Worm (Caenorhabditis elegans) whole organism, L3 larva: ENCODE results near the gene clec-20.

ENCODE experiments used
- R02D3.7 ChIP-seq: fragments of 150-350 bp; optimal IDR thresholded peaks from 2 replicates; lab custom pipeline; 2014; ENCODE audit warnings: missing biosample characterization, missing genetic modification characterization
- aly-2 ChIP-seq: fragments of 150-350 bp; optimal IDR thresholded peaks from 2 replicates; lab custom pipeline; 2014; ENCODE audit warnings: missing biosample characterization, missing genetic modification characterization
- ama-1 ChIP-seq: fragments of 150-350 bp; optimal IDR thresholded peaks from 2 replicates; lab custom pipeline; 2018
- ceh-16 ChIP-seq: sonication (generic microtip); optimal IDR thresholded peaks from 2 replicates; lab custom pipeline; 2017; ENCODE audit warnings: missing biosample characterization, missing genetic modification characterization
- ceh-28 ChIP-seq: fragments of 150-350 bp; optimal IDR thresholded peaks from 2 replicates; lab custom pipeline; 2014; ENCODE audit warnings: missing biosample characterization, missing genetic modification reagents, missing genetic modification characterization
- ceh-82 ChIP-seq: fragments of 150-350 bp; optimal IDR thresholded peaks from 2 replicates; lab custom pipeline; 2014; ENCODE audit warnings: missing biosample characterization, missing genetic modification characterization
- ceh-9 ChIP-seq: sonication (generic microtip); optimal IDR thresholded peaks from 2 replicates; lab custom pipeline; 2018; ENCODE audit warnings: missing biosample characterization, missing genetic modification characterization
- daf-12 ChIP-seq: fragments of 150-350 bp; optimal IDR thresholded peaks from 2 replicates; lab custom pipeline; 2014; ENCODE audit warnings: missing biosample characterization, missing genetic modification reagents, missing genetic modification characterization
- egl-27 ChIP-seq: sonication (generic microtip); optimal IDR thresholded peaks from 4 replicates; lab custom pipeline; 2017; ENCODE audit warnings: missing biosample characterization, missing genetic modification reagents, missing genetic modification characterization
- egl-5 ChIP-seq: fragments of 150-350 bp; optimal IDR thresholded peaks from 2 replicates; lab custom pipeline; 2017; ENCODE audit warnings: missing biosample characterization, missing genetic modification reagents, missing genetic modification characterization, inconsistent platforms
- elt-1 ChIP-seq: fragments of 150-350 bp; optimal IDR thresholded peaks from 2 replicates; lab custom pipeline; 2014; ENCODE audit warnings: missing biosample characterization, missing genetic modification characterization
- elt-2 ChIP-seq: sonication (generic microtip); optimal IDR thresholded peaks from 2 replicates; lab custom pipeline; 2016; ENCODE audit warnings: missing genetic modification reagents, mild to moderate bottlenecking, missing genetic modification characterization, missing compliant biosample characterization
- elt-3 ChIP-seq, 3 experiments: fragments of 150-350 bp in 1 of 3; sonication (generic microtip) in 2 of 3; optimal IDR thresholded peaks; 2 replicates in 2 of 3; 4 replicates in 1 of 3; lab custom pipeline; 2014 to 2017; ENCODE audit warnings: missing biosample characterization in 3 of 3, missing genetic modification characterization in 3 of 3
- eor-1 ChIP-seq, 2 experiments: fragments of 150-350 bp; optimal IDR thresholded peaks; 2 replicates each; lab custom pipeline; 2014 to 2018; ENCODE audit warnings: missing biosample characterization in 2 of 2, missing genetic modification characterization in 2 of 2
- fkh-2 ChIP-seq: fragments of 150-350 bp; optimal IDR thresholded peaks from 2 replicates; lab custom pipeline; 2014; ENCODE audit warnings: missing biosample characterization, missing genetic modification reagents, missing genetic modification characterization
- fos-1 ChIP-seq: fragments of 150-350 bp; optimal IDR thresholded peaks from 2 replicates; lab custom pipeline; 2014; ENCODE audit warnings: missing biosample characterization, missing genetic modification characterization
- hmg-11 ChIP-seq: sonication (generic microtip); optimal IDR thresholded peaks from 2 replicates; lab custom pipeline; 2016; ENCODE audit warnings: missing genetic modification characterization, missing compliant biosample characterization
- jun-1 ChIP-seq: fragments of 150-350 bp; optimal IDR thresholded peaks from 2 replicates; lab custom pipeline; 2014; ENCODE audit warnings: missing biosample characterization, missing genetic modification reagents, missing genetic modification characterization
- lin-15B ChIP-seq: fragments of 150-350 bp; optimal IDR thresholded peaks from 2 replicates; lab custom pipeline; 2014; ENCODE audit warnings: missing biosample characterization, missing genetic modification characterization
- lin-39 ChIP-seq: fragments of 150-350 bp; optimal IDR thresholded peaks from 2 replicates; lab custom pipeline; 2018; ENCODE audit warnings: missing biosample characterization, missing genetic modification reagents, missing genetic modification characterization
- lsy-12 ChIP-seq: sonication (generic microtip); optimal IDR thresholded peaks from 2 replicates; lab custom pipeline; 2016; ENCODE audit warnings: mild to moderate bottlenecking, missing genetic modification characterization, missing compliant biosample characterization
- mdl-1 ChIP-seq: fragments of 150-350 bp; optimal IDR thresholded peaks from 2 replicates; lab custom pipeline; 2014; ENCODE audit warnings: missing biosample characterization, missing genetic modification characterization
- mml-1 ChIP-seq: fragments of 150-350 bp; sonication (generic microtip); optimal IDR thresholded peaks from 3 replicates; lab custom pipeline; 2014; ENCODE audit warnings: missing biosample characterization, missing genetic modification characterization
- nfya-1 ChIP-seq: sonication (generic microtip); optimal IDR thresholded peaks from 2 replicates; lab custom pipeline; 2017; ENCODE audit warnings: missing genetic modification characterization, mild to moderate bottlenecking, missing compliant biosample characterization, antibody characterized with exemption, moderate library complexity; ENCODE audit not compliant: insufficient read depth
- nhr-11 ChIP-seq: fragments of 150-350 bp; optimal IDR thresholded peaks from 2 replicates; lab custom pipeline; 2014; ENCODE audit warnings: missing biosample characterization, missing genetic modification characterization
- nhr-12 ChIP-seq: fragments of 150-350 bp; optimal IDR thresholded peaks from 2 replicates; lab custom pipeline; 2014; ENCODE audit warnings: missing biosample characterization, missing genetic modification characterization
- nhr-23 ChIP-seq: fragments of 150-350 bp; optimal IDR thresholded peaks from 2 replicates; lab custom pipeline; 2014; ENCODE audit warnings: missing biosample characterization, missing genetic modification reagents, missing genetic modification characterization
- nhr-237 ChIP-seq: fragments of 150-350 bp; optimal IDR thresholded peaks from 2 replicates; lab custom pipeline; 2014; ENCODE audit warnings: missing biosample characterization, missing genetic modification characterization
- nhr-25 ChIP-seq: sonication (generic microtip); optimal IDR thresholded peaks from 2 replicates; lab custom pipeline; 2017; ENCODE audit warnings: missing biosample characterization, missing genetic modification characterization
- nhr-43 ChIP-seq: sonication (generic microtip); optimal IDR thresholded peaks from 2 replicates; lab custom pipeline; 2016; ENCODE audit warnings: mild to moderate bottlenecking, missing genetic modification characterization, missing compliant biosample characterization; ENCODE audit not compliant: poor library complexity, severe bottlenecking
- nhr-76 ChIP-seq: fragments of 150-350 bp; sonication (generic microtip); optimal IDR thresholded peaks from 5 replicates; lab custom pipeline; 2014; ENCODE audit warnings: missing biosample characterization, missing genetic modification characterization
- nhr-77 ChIP-seq: fragments of 150-350 bp; optimal IDR thresholded peaks from 2 replicates; lab custom pipeline; 2014; ENCODE audit warnings: missing biosample characterization, missing genetic modification characterization
- pha-4 ChIP-seq: fragments of 150-350 bp; optimal IDR thresholded peaks from 2 replicates; lab custom pipeline; 2014; ENCODE audit warnings: missing biosample characterization, missing genetic modification reagents, missing genetic modification characterization
- pqm-1 ChIP-seq: fragments of 150-350 bp; optimal IDR thresholded peaks from 2 replicates; lab custom pipeline; 2017; ENCODE audit warnings: missing biosample characterization, missing genetic modification characterization, inconsistent platforms
- sea-2 ChIP-seq: fragments of 150-350 bp; sonication (generic microtip); optimal IDR thresholded peaks from 4 replicates; lab custom pipeline; 2014; ENCODE audit warnings: missing biosample characterization, missing genetic modification reagents, missing genetic modification characterization
- snpc-4 ChIP-seq: fragments of 150-350 bp; optimal IDR thresholded peaks from 2 replicates; lab custom pipeline; 2014; ENCODE audit warnings: missing biosample characterization, missing genetic modification characterization
- tbx-2 ChIP-seq: sonication (generic microtip); optimal IDR thresholded peaks from 2 replicates; lab custom pipeline; 2016; ENCODE audit warnings: mild to moderate bottlenecking, missing genetic modification characterization, missing compliant biosample characterization
- unc-39 ChIP-seq: sonication (generic microtip); optimal IDR thresholded peaks from 4 replicates; lab custom pipeline; 2017; ENCODE audit warnings: missing biosample characterization, missing genetic modification characterization
- unc-62 ChIP-seq: fragments of 150-350 bp; sonication (generic microtip); optimal IDR thresholded peaks from 4 replicates; lab custom pipeline; 2014; ENCODE audit warnings: missing biosample characterization, missing genetic modification reagents, missing genetic modification characterization
- ztf-4 ChIP-seq: fragments of 150-350 bp; optimal IDR thresholded peaks from 2 replicates; lab custom pipeline; 2014; ENCODE audit warnings: missing biosample characterization, missing genetic modification characterization

Gene clec-20

ce11 chrII:1571032-1571431, 24.0 kb downstream of the clec-20 start, which contains the start of gene fbxb-46:
fbxb-46 (minus strand) TSS chrII:1571132.
- TF ChIP-seq nhr-23 (no peak), nhr-11 (no peak), sea-2 (GFP tag; lab: Kevin White, UChicago) (no peak), fkh-2 (tag; lab: Kevin White, UChicago) (no peak), elt-1 (tag; lab: Kevin White, UChicago) (no peak), egl-5 (tag; lab: Kevin White, UChicago) (no peak), lin-39 (tag; lab: Kevin White, UChicago) (no peak), hmg-11 (no peak), pha-4 (tag; lab: Kevin White, UChicago) (no peak), snpc-4 (tag; lab: Kevin White, UChicago) (no peak), fos-1 (tag; lab: Kevin White, UChicago) (no peak), unc-39 (tag; lab: Kevin White, UChicago) (no peak), egl-27 (tag; lab: Kevin White, UChicago) (no peak), tbx-2 (tag; lab: Kevin White, UChicago) (no peak), mdl-1 (tag; lab: Kevin White, UChicago) (no peak)

- TF ChIP-seq hmg-11: no peak
- TF ChIP-seq fkh-2 (tag; lab: Kevin White, UChicago): no peak
- no peak for TF ChIP-seq nhr-23
- no peak for TF ChIP-seq nhr-77 (tag; lab: Kevin White, UChicago)
- TF ChIP-seq eor-1 (tag; optimal IDR thresholded peaks at IDR 0.05; lab: Kevin White, UChicago): no peak
- no peak for TF ChIP-seq pqm-1 (tag; lab: Kevin White, UChicago)
- TF ChIP-seq pha-4 (tag; lab: Kevin White, UChicago): no peak
- TF ChIP-seq elt-2 (tag; lab: Kevin White, UChicago): no peak
- TF ChIP-seq nhr-25 (tag; lab: Kevin White, UChicago): no peak
- TF ChIP-seq lsy-12: no peak
- TF ChIP-seq elt-3 (tag; optimal IDR thresholded peaks at IDR 0.05; lab: Kevin White, UChicago): no peak
- no peak for TF ChIP-seq nhr-76 (tag; lab: Kevin White, UChicago)
- TF ChIP-seq ceh-28 (tag; lab: Kevin White, UChicago): no peak
- TF ChIP-seq ztf-4 (tag; lab: Kevin White, UChicago): no peak
- no peak for TF ChIP-seq nhr-43 (tag; lab: Kevin White, UChicago)
- TF ChIP-seq mml-1 (tag; lab: Kevin White, UChicago): no peak
- TF ChIP-seq nfya-1: no peak
- no peak for TF ChIP-seq snpc-4 (tag; lab: Kevin White, UChicago)
Observed at ce11 chrII:1568214-1568613, 26.8 kb downstream of the clec-20 start, which contains the start of gene fbxb-49. fbxb-49 (plus strand) TSS chrII:1568514.

- TF ChIP-seq nhr-23 (no peak), hmg-11 (no peak)
Observed at ce11 chrII:1567646-1568045, 27.4 kb downstream of the clec-20 start, which contains the start of gene K05F6.8. K05F6.8 (minus strand) TSS chrII:1567746.

DNA sequence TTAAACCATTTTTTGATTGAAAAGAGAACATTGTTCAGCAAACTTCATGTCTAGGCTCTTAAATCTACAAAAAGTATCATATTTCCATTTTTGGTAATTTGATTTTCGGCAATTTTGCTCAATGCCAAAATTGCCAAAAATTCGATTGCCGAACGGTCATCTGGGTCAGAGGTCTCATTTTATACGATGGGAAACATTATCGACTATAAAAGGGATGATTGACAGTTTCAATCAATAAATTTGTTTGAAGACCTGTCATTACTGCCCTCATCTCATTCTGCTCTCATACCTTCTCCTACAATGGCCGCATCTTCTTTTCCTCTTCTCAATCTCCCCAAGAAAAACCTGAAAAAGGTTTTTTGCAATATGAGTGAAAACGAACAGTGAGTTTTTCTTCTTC, 33.2 kb downstream of the clec-20 start, which contains the start of gene K05F6.14:
TSS of gene K05F6.14 (plus strand) at position 301 of the 400 bp plus-strand sequence.
- TF ChIP-seq ceh-82 (tag; lab: Kevin White, UChicago) (no peak), daf-12 (tag; lab: Kevin White, UChicago) (no peak), hmg-11 (no peak), lin-15B (tag; lab: Kevin White, UChicago) (no peak), jun-1 (tag; lab: Kevin White, UChicago) (no peak), unc-39 (tag; lab: Kevin White, UChicago) (no peak)

DNA sequence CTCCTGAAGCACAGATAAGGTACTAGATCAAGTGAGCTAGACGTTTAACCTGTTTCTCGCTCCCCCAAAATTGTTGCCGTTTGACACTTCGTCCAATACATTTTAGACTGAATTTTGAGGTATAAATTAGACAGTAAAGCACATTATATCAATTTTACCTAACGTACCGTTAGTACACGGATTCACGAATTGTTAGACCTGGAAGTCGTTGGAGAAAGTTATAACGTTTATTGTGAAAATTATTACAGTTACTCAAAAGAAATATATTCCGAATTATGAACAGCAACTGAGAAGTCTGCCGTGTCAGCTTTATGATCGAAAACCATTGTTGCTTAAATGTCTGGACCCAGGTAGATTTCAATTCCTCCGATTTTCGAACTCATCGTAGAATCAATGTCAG, 34.2 kb downstream of the clec-20 start:
- no peak for TF ChIP-seq aly-2 (tag; lab: Kevin White, UChicago)
- TF ChIP-seq ceh-82 (tag; lab: Kevin White, UChicago): no peak
- no peak for TF ChIP-seq egl-5 (tag; lab: Kevin White, UChicago)
- no peak for TF ChIP-seq nhr-12
- no peak for TF ChIP-seq unc-62
- TF ChIP-seq ceh-16 (tag; lab: Kevin White, UChicago): no peak
- no peak for TF ChIP-seq unc-39 (tag; lab: Kevin White, UChicago)
- no peak for TF ChIP-seq daf-12 (tag; lab: Kevin White, UChicago)
- TF ChIP-seq ceh-9 (tag; lab: Kevin White, UChicago): no peak
- no peak for TF ChIP-seq nhr-237 (tag; lab: Kevin White, UChicago)
- TF ChIP-seq R02D3.7: no peak
- no peak for TF ChIP-seq ama-1
- no peak for TF ChIP-seq ztf-4 (tag; lab: Kevin White, UChicago)
- no peak for TF ChIP-seq mdl-1 (tag; lab: Kevin White, UChicago)
- no peak for TF ChIP-seq elt-3 (tag; optimal IDR thresholded peaks at IDR 0.05; lab: Kevin White, UChicago)
- no peak for TF ChIP-seq elt-2 (tag; lab: Kevin White, UChicago)
- no peak for TF ChIP-seq nhr-25 (tag; lab: Kevin White, UChicago)
- TF ChIP-seq tbx-2 (tag; lab: Kevin White, UChicago): no peak
